Worm (Caenorhabditis elegans) whole organism, young adult: ENCODE measurements around the gene T16G1.13.

Experiments
- T07F8.4 ChIP-seq: sonication (generic microtip); optimal IDR thresholded peaks from 2 replicates; lab custom pipeline; 2016; ENCODE audit warnings: mild to moderate bottlenecking, missing genetic modification characterization, moderate library complexity, missing compliant biosample characterization
- cebp-2 ChIP-seq: fragments of 200-800 bp; sonication (Bioruptor generic); IDR thresholded peaks from 2 replicates; pipeline ENCODE4 v1.3.6; 2022; ENCODE audit warnings: missing genetic modification characterization, missing compliant biosample characterization
- hrde-1 ChIP-seq: sonication (generic microtip); optimal IDR thresholded peaks from 2 replicates; lab custom pipeline; 2016; ENCODE audit warnings: missing genetic modification characterization, mild to moderate bottlenecking, missing compliant biosample characterization, moderate library complexity, missing genotype, missing genetic modification reagents, borderline replicate concordance
- snpc-1.3 ChIP-seq: sonication (generic microtip); optimal IDR thresholded peaks from 2 replicates; lab custom pipeline; 2017; ENCODE audit warnings: missing genetic modification characterization, mild to moderate bottlenecking, missing compliant biosample characterization, antibody characterized with exemption, moderate library complexity, missing genotype, missing genetic modification reagents; ENCODE audit not compliant: insufficient read depth
- unc-62 ChIP-seq: fragments of 150-350 bp; optimal IDR thresholded peaks from 2 replicates; lab custom pipeline; 2014; ENCODE audit warnings: missing biosample characterization, missing genetic modification reagents, missing genetic modification characterization
- zfh-2 ChIP-seq: fragments of 200-800 bp; sonication (Bioruptor generic); conservative IDR thresholded peaks from 2 replicates; pipeline ENCODE4 v1.3.6; 2022; ENCODE audit warnings: missing genetic modification reagents, missing genetic modification characterization, missing compliant biosample characterization

DNA sequence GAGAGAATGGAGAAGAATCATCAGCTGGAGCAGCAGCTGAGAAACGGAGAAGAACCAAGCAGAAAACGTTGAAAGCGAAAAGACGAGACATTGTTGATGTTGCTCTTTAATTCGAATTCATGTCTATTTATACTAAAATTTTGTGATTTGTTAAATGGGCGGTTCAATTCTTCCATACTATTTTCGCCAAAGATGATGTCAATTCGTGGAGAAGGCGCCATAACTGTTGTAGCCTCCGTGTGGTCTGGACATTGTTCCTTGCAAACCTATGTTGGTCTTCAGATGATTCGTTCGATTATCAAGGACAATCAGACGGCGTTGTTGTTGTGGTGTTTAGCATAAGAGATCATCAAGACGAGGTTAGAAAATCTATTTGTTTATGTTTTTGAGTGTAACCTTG, 47.7 kb downstream of the T16G1.13 start, which contains the start of gene far-3:
- TF ChIP-seq unc-62 (GFP tag; lab: Kevin White, UChicago), result no peak
- no peak for TF ChIP-seq snpc-1.3
- no peak for TF ChIP-seq T07F8.4 (tag; lab: Kevin White, UChicago)
- TF ChIP-seq zfh-2 (GFP tag; lab: Robert Waterston, UW), result no peak
- TF ChIP-seq cebp-2 (GFP tag; lab: Robert Waterston, UW), result no peak
- TF ChIP-seq hrde-1 (tag; lab: Kevin White, UChicago), result no peak
